Fruit fly (Drosophila melanogaster) whole organism, embryonic: Measurements from ENCODE around the gene CG1273.

Experiments
- BEAF-32 ChIP-seq: fragments of 200-800 bp; sonication (Bioruptor generic); optimal IDR thresholded peaks from 3 replicates; lab custom pipeline; 2017; ENCODE audit warnings: missing biosample characterization, missing genetic modification characterization, mild to moderate bottlenecking, moderate library complexity, missing genetic modification reagents
- CG10431 ChIP-seq: fragments of 200-800 bp; sonication (Bioruptor generic); optimal IDR thresholded peaks from 3 replicates; lab custom pipeline; 2018; ENCODE audit warnings: missing biosample characterization, mild to moderate bottlenecking, missing genetic modification characterization
- CG10959 ChIP-seq: fragments of 200-800 bp; sonication (Bioruptor generic); IDR thresholded peaks from 2 replicates; pipeline ENCODE4 v1.3.6; 2022; ENCODE audit warnings: missing biosample characterization, missing genetic modification characterization
- CG11093 ChIP-seq: fragments of 200-800 bp; sonication (Bioruptor generic); IDR thresholded peaks from 3 replicates; pipeline ENCODE4 v1.3.6; 2022; ENCODE audit warnings: missing biosample characterization, missing genetic modification characterization
- CG12236 ChIP-seq: fragments of 200-800 bp; sonication (Bioruptor generic); optimal IDR thresholded peaks from 2 replicates; lab custom pipeline; 2016; ENCODE audit warnings: missing biosample characterization, missing genetic modification characterization
- CG13894 ChIP-seq: fragments of 200-800 bp; sonication (Bioruptor generic); optimal IDR thresholded peaks from 3 replicates; lab custom pipeline; 2018; ENCODE audit warnings: missing biosample characterization, mild to moderate bottlenecking, missing genetic modification characterization, moderate library complexity
- CG15479 ChIP-seq: fragments of 200-800 bp; sonication (Bioruptor generic); optimal IDR thresholded peaks from 3 replicates; lab custom pipeline; 2019; ENCODE audit warnings: missing biosample characterization, mild to moderate bottlenecking, missing genetic modification characterization, moderate library complexity
- CG15514 ChIP-seq: fragments of 200-800 bp; sonication (Bioruptor generic); optimal IDR thresholded peaks from 3 replicates; lab custom pipeline; 2017; ENCODE audit warnings: missing biosample characterization, missing genetic modification characterization, mild to moderate bottlenecking, moderate library complexity, missing genetic modification reagents
- CG17328 ChIP-seq: fragments of 200-800 bp; sonication (Bioruptor generic); IDR thresholded peaks from 2 replicates; pipeline ENCODE4 v1.3.6; 2022; ENCODE audit warnings: missing biosample characterization, missing genetic modification characterization
- CG18619 ChIP-seq: fragments of 200-800 bp; sonication (Bioruptor generic); optimal IDR thresholded peaks from 3 replicates; lab custom pipeline; 2017; ENCODE audit warnings: missing biosample characterization, mild to moderate bottlenecking, missing genetic modification characterization
- CG3065 ChIP-seq: fragments of 200-800 bp; sonication (Bioruptor generic); optimal IDR thresholded peaks from 2 replicates; lab custom pipeline; 2016; ENCODE audit warnings: missing biosample characterization, missing genetic modification characterization
- CG31388 ChIP-seq: fragments of 200-800 bp; sonication (Bioruptor generic); optimal IDR thresholded peaks from 2 replicates; lab custom pipeline; 2016; ENCODE audit warnings: missing biosample characterization, missing genetic modification characterization
- CG3847 ChIP-seq: fragments of 200-800 bp; sonication (Bioruptor generic); IDR thresholded peaks from 2 replicates; pipeline ENCODE4 v1.3.6; 2022; ENCODE audit warnings: missing biosample characterization, missing genetic modification characterization
- CG3995 ChIP-seq: fragments of 200-800 bp; sonication (Bioruptor generic); optimal IDR thresholded peaks from 3 replicates; lab custom pipeline; 2016; ENCODE audit warnings: missing biosample characterization, missing genetic modification characterization
- CG6654 ChIP-seq: fragments of 200-800 bp; sonication (Bioruptor generic); optimal IDR thresholded peaks from 2 replicates; lab custom pipeline; 2017; ENCODE audit warnings: missing biosample characterization, mild to moderate bottlenecking, missing genetic modification characterization
- CG7357 ChIP-seq: fragments of 200-800 bp; sonication (Bioruptor generic); IDR thresholded peaks from 3 replicates; pipeline ENCODE4 v1.3.6; 2022; ENCODE audit warnings: missing biosample characterization, missing genetic modification characterization
- CG8944 ChIP-seq: fragments of 200-800 bp; sonication (Bioruptor generic); optimal IDR thresholded peaks from 3 replicates; lab custom pipeline; 2016; ENCODE audit warnings: missing biosample characterization, missing genetic modification characterization
- CG9876 ChIP-seq: fragments of 200-800 bp; sonication (Bioruptor generic); optimal IDR thresholded peaks from 2 replicates; lab custom pipeline; 2016; ENCODE audit warnings: missing biosample characterization, missing genetic modification characterization
- Dad ChIP-seq: fragments of 200-800 bp; sonication (Bioruptor generic); optimal IDR thresholded peaks from 3 replicates; lab custom pipeline; 2016; ENCODE audit warnings: missing biosample characterization, missing genetic modification characterization
- Dll ChIP-seq: fragments of 200-800 bp; sonication (Bioruptor generic); IDR thresholded peaks from 4 replicates; pipeline ENCODE4 v1.3.6; 2022; ENCODE audit warnings: missing biosample characterization, missing genetic modification characterization; ENCODE audit not compliant: partially characterized antibody
- Ets97D ChIP-seq: fragments of 200-800 bp; sonication (Bioruptor generic); optimal IDR thresholded peaks from 3 replicates; lab custom pipeline; 2016; ENCODE audit warnings: missing biosample characterization, missing genetic modification characterization
- Lhr ChIP-seq: fragments of 200-800 bp; sonication (Bioruptor generic); optimal IDR thresholded peaks from 3 replicates; lab custom pipeline; 2017; ENCODE audit warnings: mild to moderate bottlenecking, missing biosample characterization, missing genetic modification reagents, missing genetic modification characterization
- Nf-YC ChIP-seq: fragments of 200-800 bp; optimal IDR thresholded peaks from 3 replicates; lab custom pipeline; 2019; ENCODE audit warnings: missing biosample characterization, mild to moderate bottlenecking, missing genetic modification characterization, moderate library complexity
- PHDP ChIP-seq: fragments of 200-800 bp; sonication (Bioruptor generic); optimal IDR thresholded peaks from 3 replicates; lab custom pipeline; 2018; ENCODE audit warnings: missing biosample characterization, mild to moderate bottlenecking, missing genetic modification characterization, moderate library complexity
- Scr ChIP-seq: fragments of 200-800 bp; sonication (Bioruptor generic); IDR thresholded peaks from 2 replicates; pipeline ENCODE4 v1.3.6; 2022; ENCODE audit warnings: missing biosample characterization, missing genetic modification characterization; ENCODE audit not compliant: partially characterized antibody
- Side ChIP-seq: fragments of 200-800 bp; sonication (Bioruptor generic); optimal IDR thresholded peaks from 2 replicates; lab custom pipeline; 2016; ENCODE audit warnings: missing biosample characterization, missing genetic modification characterization
- ato ChIP-seq: fragments of 200-800 bp; sonication (Bioruptor generic); IDR thresholded peaks from 2 replicates; pipeline ENCODE4 v1.3.6; 2022; ENCODE audit warnings: missing biosample characterization, missing genetic modification characterization; ENCODE audit not compliant: partially characterized antibody
- bbx ChIP-seq: fragments of 200-800 bp; sonication (Bioruptor generic); IDR thresholded peaks from 2 replicates; pipeline ENCODE4 v1.3.6; 2022; ENCODE audit warnings: missing biosample characterization, missing genetic modification characterization; ENCODE audit not compliant: partially characterized antibody
- bigmax ChIP-seq: fragments of 200-800 bp; sonication (Bioruptor generic); optimal IDR thresholded peaks from 2 replicates; lab custom pipeline; 2018; ENCODE audit warnings: missing biosample characterization, mild to moderate bottlenecking, missing genetic modification characterization
- bowl ChIP-seq: fragments of 200-800 bp; sonication (Bioruptor generic); IDR thresholded peaks from 2 replicates; pipeline ENCODE4 v1.3.6; 2022; ENCODE audit warnings: missing biosample characterization, missing genetic modification characterization
- br ChIP-seq: fragments of >200 bp; optimal IDR thresholded peaks from 2 replicates; lab custom pipeline; 2017
- dysf ChIP-seq: fragments of 200-800 bp; sonication (Bioruptor generic); IDR thresholded peaks from 3 replicates; pipeline ENCODE4 v1.3.6; 2022; ENCODE audit warnings: missing biosample characterization, missing genetic modification characterization
- ems ChIP-seq: fragments of 200-800 bp; sonication (Bioruptor generic); optimal IDR thresholded peaks from 3 replicates; lab custom pipeline; 2016; ENCODE audit warnings: missing biosample characterization, missing genetic modification characterization
- esg ChIP-seq: fragments of 200-800 bp; sonication (Bioruptor generic); conservative IDR thresholded peaks from 2 replicates; pipeline ENCODE4 v1.3.6; 2022; ENCODE audit warnings: missing biosample characterization, missing genetic modification characterization
- fd96Cb ChIP-seq: fragments of 200-800 bp; sonication (Bioruptor generic); optimal IDR thresholded peaks from 2 replicates; lab custom pipeline; 2018; ENCODE audit warnings: missing biosample characterization, mild to moderate bottlenecking, missing genetic modification characterization, moderate library complexity
- gem ChIP-seq: fragments of 200-800 bp; sonication (Bioruptor generic); optimal IDR thresholded peaks from 2 replicates; lab custom pipeline; 2019; ENCODE audit warnings: missing biosample characterization, mild to moderate bottlenecking, missing genetic modification characterization, moderate library complexity
- hkb ChIP-seq, 2 experiments: fragments of 200-800 bp in 1 of 2; fragments of >200 bp in 1 of 2; sonication (Bioruptor generic) in 1 of 2; IDR thresholded peaks in 1 of 2; optimal IDR thresholded peaks in 1 of 2; 2 replicates each; pipeline versions ENCODE4 v1.3.6 to Lab custom; 2017 to 2022; ENCODE audit warnings: missing biosample characterization in 1 of 2, missing genetic modification characterization in 1 of 2
- insv ChIP-seq, 2 experiments: fragments of 200-800 bp; sonication (Bioruptor generic); optimal IDR thresholded peaks; 3 replicates each; lab custom pipeline; 2016 to 2018; ENCODE audit warnings: missing biosample characterization in 2 of 2, missing genetic modification characterization in 2 of 2
- ken ChIP-seq: fragments of 200-800 bp; sonication (Bioruptor generic); IDR thresholded peaks from 3 replicates; pipeline ENCODE4 v1.3.6; 2022; ENCODE audit warnings: missing biosample characterization, missing genetic modification characterization
- lov ChIP-seq, 2 experiments: fragments of 200-800 bp in 1 of 2; fragments of >200 bp in 1 of 2; sonication (Bioruptor generic) in 1 of 2; IDR thresholded peaks in 1 of 2; optimal IDR thresholded peaks in 1 of 2; 2 replicates in 1 of 2; 3 replicates in 1 of 2; pipeline versions ENCODE4 v1.3.6 to Lab custom; 2017 to 2022; ENCODE audit warnings: missing biosample characterization in 1 of 2, missing genetic modification characterization in 1 of 2
- mam ChIP-seq: fragments of 200-800 bp; sonication (Bioruptor generic); optimal IDR thresholded peaks from 3 replicates; lab custom pipeline; 2016; ENCODE audit warnings: missing biosample characterization, missing genetic modification characterization
- mirr ChIP-seq: fragments of 200-800 bp; sonication (Bioruptor generic); optimal IDR thresholded peaks from 3 replicates; lab custom pipeline; 2018; ENCODE audit warnings: missing biosample characterization, mild to moderate bottlenecking, missing genetic modification characterization
- mld ChIP-seq: fragments of 200-800 bp; sonication (Bioruptor generic); IDR thresholded peaks from 3 replicates; pipeline ENCODE4 v1.3.6; 2022; ENCODE audit warnings: missing biosample characterization, missing genetic modification characterization; ENCODE audit not compliant: partially characterized antibody
- p53 ChIP-seq: fragments of 200-800 bp; sonication (Bioruptor generic); optimal IDR thresholded peaks from 2 replicates; lab custom pipeline; 2016; ENCODE audit warnings: missing biosample characterization, missing genetic modification characterization
- pita ChIP-seq: fragments of 200-800 bp; sonication (Bioruptor generic); optimal IDR thresholded peaks from 2 replicates; lab custom pipeline; 2017; ENCODE audit warnings: missing biosample characterization, mild to moderate bottlenecking, missing genetic modification characterization
- sima ChIP-seq: fragments of 200-800 bp; sonication (Bioruptor generic); optimal IDR thresholded peaks from 2 replicates; lab custom pipeline; 2016; ENCODE audit warnings: missing biosample characterization, missing genetic modification characterization
- sna ChIP-seq: fragments of 200-800 bp; sonication (Bioruptor generic); IDR thresholded peaks from 2 replicates; pipeline ENCODE4 v1.3.6; 2022; ENCODE audit warnings: missing biosample characterization, missing genetic modification characterization; ENCODE audit not compliant: partially characterized antibody
- stc ChIP-seq: fragments of 200-800 bp; sonication (Bioruptor generic); IDR thresholded peaks from 2 replicates; pipeline ENCODE4 v1.3.6; 2022; ENCODE audit warnings: missing biosample characterization, missing genetic modification characterization
- trh ChIP-seq: fragments of 200-800 bp; sonication (Bioruptor generic); optimal IDR thresholded peaks from 2 replicates; lab custom pipeline; 2016; ENCODE audit warnings: missing biosample characterization, missing genetic modification characterization
- zen2 ChIP-seq: fragments of 200-800 bp; sonication (Bioruptor generic); IDR thresholded peaks from 3 replicates; pipeline ENCODE4 v1.3.6; 2022; ENCODE audit warnings: missing biosample characterization, missing genetic modification characterization; ENCODE audit not compliant: partially characterized antibody

Gene CG1273

DNA sequence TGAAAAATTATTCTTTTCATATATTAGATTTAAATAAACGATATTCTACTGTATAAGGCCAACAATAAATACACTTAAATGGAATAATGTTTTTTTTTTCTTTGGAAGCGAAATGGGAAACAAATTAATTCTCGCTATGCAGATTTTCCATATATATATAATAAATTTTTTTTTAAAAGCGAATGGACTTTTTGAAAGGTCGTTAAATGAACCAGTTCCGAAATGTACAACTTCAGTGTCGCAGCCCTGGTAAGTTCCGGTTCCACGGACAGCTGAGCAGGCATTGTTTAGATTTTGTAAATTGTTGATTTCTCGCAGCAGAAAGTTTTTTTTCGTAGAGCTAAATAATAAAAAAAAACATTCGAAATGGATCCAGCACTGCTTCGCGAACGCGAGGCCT lies 23.3 kb downstream of the CG1273 start, which contains the start of gene TfIIEbeta (continued):
- TF ChIP-seq stc (GFP tag; lab: Robert Waterston, UW) (peak; percentile 7; the same call in 1 of the 2 replicates), CG10431 (GFP tag; lab: Kevin White, UChicago) (peak; percentile 25), mirr (GFP tag; lab: Kevin White, UChicago) (no peak), CG11093 (GFP tag; lab: Robert Waterston, UW) (no peak), CG17328 (no peak), pita (GFP tag; lab: Kevin White, UChicago) (no peak), CG3847 (GFP tag; lab: Robert Waterston, UW) (0 out of 2 replicates have a peak, but pooled peaks have one; percentile 9), CG13894 (no peak), ato (GFP tag; lab: Robert Waterston, UW) (no peak), PHDP (tag; lab: Kevin White, UChicago) (peak; percentile 36), hkb (optimal IDR thresholded peaks at IDR 0.05; lab: Kevin White, UChicago) (no peak), hkb (GFP tag; IDR thresholded peaks at IDR 0.05; lab: Robert Waterston, UW) (peak; percentile 39; the same call in 1 of the 2 replicates), Lhr (GFP tag; lab: Kevin White, UChicago) (no peak), fd96Cb (peak; percentile 24), CG15514 (GFP tag; lab: Kevin White, UChicago) (peak; percentile 100), bigmax (GFP tag; lab: Kevin White, UChicago) (no peak), gem (tag; lab: Kevin White, UChicago) (no peak), ems (no peak), p53 (no peak), mld (no peak), Side (GFP tag; lab: Kevin White, UChicago) (no peak), CG18619 (GFP tag; lab: Kevin White, UChicago) (no peak), Dad (GFP tag; lab: Kevin White, UChicago) (no peak), CG9876 (GFP tag; lab: Kevin White, UChicago) (no peak), CG3995 (GFP tag; lab: Kevin White, UChicago) (no peak), dysf (GFP tag; lab: Robert Waterston, UW) (peak; percentile 36; the same call in 1 of the 3 replicates), CG31388 (GFP tag; lab: Kevin White, UChicago) (no peak), CG12236 (GFP tag; lab: Kevin White, UChicago) (no peak), esg (GFP tag; lab: Robert Waterston, UW) (no peak), br (lab: Kevin White, UChicago) (no peak), CG10959 (GFP tag; lab: Robert Waterston, UW) (no peak), CG3065 (no peak), CG7357 (no peak), BEAF-32 (GFP tag; lab: Kevin White, UChicago) (peak; percentile 1), CG15479 (GFP tag; lab: Kevin White, UChicago) (no peak), mam (GFP tag; lab: Kevin White, UChicago) (no peak), Scr (GFP tag; lab: Robert Waterston, UW) (no peak), sima (GFP tag; lab: Kevin White, UChicago) (no peak), bowl (GFP tag; lab: Robert Waterston, UW) (no peak), CG6654 (GFP tag; lab: Kevin White, UChicago) (no peak), insv (GFP tag; optimal IDR thresholded peaks at IDR 0.05; lab: Kevin White, UChicago) (peak in 1 of 2 experiments; percentile 7), Nf-YC (tag; lab: Kevin White, UChicago) (peak; percentile 11), Dll (0 out of 4 replicates have a peak, but pooled peaks have one; percentile 49), Ets97D (GFP tag; lab: Kevin White, UChicago) (no peak), lov (optimal IDR thresholded peaks at IDR 0.05; lab: Kevin White, UChicago) (no peak), lov (GFP tag; IDR thresholded peaks at IDR 0.05; lab: Robert Waterston, UW) (no peak), zen2 (GFP tag; lab: Robert Waterston, UW) (no peak), CG8944 (GFP tag; lab: Kevin White, UChicago) (no peak), trh (GFP tag; lab: Kevin White, UChicago) (no peak), sna (peak; percentile 45; the same call in 1 of the 2 replicates), bbx (GFP tag; lab: Robert Waterston, UW) (no peak), ken (GFP tag; lab: Robert Waterston, UW) (no peak)
